Worm (Caenorhabditis elegans): ENCODE measurements around the gene sftd-3.

sftd-3 gene

DNA sequence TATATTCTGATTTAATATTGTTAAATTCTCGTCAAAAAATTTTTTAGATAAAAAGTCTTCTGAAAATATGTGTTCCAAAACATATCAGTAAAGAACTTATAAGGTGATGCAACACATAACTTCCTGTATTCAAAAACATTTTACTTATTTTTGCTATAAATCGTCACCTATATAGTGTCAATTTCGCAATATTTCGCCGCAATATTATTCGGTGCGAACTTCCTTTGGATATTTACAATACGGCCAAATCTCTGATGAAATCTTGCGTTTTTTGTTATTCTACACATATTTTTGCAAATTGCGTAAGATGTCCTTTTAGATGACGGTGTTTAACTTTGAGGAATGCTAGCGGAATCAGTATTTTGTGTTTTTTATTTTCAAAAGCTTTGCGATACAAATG lies 42.5 kb downstream of the sftd-3 start:
- TF ChIP-seq dao-5 (tag; optimal IDR thresholded peaks at IDR 0.05): no peak
- TF ChIP-seq him-1 (tag; optimal IDR thresholded peaks at IDR 0.05): no peak
- no peak for TF ChIP-seq W03F9.2 (tag; optimal IDR thresholded peaks at IDR 0.05)

DNA sequence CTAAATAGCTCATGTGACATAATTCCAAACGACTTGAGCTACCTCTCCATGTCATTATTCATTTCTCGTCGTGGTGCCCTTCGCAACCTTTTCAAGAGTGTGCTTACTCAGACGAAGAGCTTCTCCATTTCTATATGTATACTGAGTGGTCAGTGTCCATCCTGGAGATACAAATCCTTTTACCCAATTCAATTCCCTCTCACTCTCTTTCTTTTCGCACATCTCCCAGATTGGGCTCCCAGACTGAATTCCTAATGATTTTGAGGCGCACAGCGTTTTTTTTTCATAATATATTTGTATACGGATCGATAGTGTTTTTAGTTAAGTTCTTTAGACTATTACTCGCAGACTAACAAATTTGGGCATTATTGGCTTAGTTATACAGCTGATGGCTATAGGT lies 43.0 kb downstream of the sftd-3 start:
- no peak for TF ChIP-seq him-1 (tag; optimal IDR thresholded peaks at IDR 0.05)
- no peak for TF ChIP-seq W03F9.2 (tag; optimal IDR thresholded peaks at IDR 0.05)
- TF ChIP-seq dao-5 (tag; optimal IDR thresholded peaks at IDR 0.05): no peak

- TF ChIP-seq dao-5 (tag; optimal IDR thresholded peaks at IDR 0.05) (no peak), W03F9.2 (tag; optimal IDR thresholded peaks at IDR 0.05) (no peak), him-1 (tag; optimal IDR thresholded peaks at IDR 0.05) (no peak)
These were observed 43.6 kb downstream of the sftd-3 start for ce11 chrII:8920315-8920714.

DNA sequence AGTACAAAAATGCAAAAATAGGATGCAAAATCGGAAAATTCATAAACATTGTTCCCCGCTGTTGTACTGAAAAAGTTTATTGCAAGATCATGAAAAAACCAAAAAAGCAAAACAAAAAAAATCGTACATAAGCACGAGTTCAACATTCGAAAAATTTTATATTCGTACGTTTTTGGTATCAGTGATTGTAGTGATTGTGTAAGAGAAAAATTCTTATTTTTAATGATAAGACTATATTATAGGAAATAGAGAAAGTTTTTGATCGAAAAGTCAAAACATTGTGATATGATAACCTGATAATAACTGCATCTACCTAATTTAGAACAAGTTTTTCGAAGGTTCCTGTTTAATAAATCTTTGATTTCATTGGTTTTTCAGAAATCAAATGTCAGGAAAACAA lies 46.6 kb downstream of the sftd-3 start:
- TF ChIP-seq W03F9.2 (tag; optimal IDR thresholded peaks at IDR 0.05) (no peak), him-1 (tag; optimal IDR thresholded peaks at IDR 0.05) (no peak), dao-5 (tag; optimal IDR thresholded peaks at IDR 0.05) (no peak)

DNA sequence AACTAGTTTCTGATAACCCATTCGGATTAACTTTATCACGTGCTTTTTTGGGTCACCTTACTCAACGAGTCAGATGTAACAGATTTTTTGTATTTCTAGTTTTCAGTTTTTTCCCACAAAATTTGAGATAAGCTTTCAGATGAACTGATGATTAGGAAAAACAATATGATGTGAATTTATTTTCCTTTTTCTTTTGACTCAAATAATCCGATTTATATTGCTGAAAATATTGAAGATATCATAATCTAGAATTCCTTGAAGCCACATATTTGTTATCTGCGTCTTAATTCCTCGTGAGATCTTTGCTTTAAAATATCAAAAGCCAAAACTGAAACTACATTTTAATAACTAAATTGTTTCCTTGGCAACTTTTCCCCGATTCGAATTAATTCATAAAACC lies 47.3 kb downstream of the sftd-3 start:
- TF ChIP-seq dao-5 (tag; optimal IDR thresholded peaks at IDR 0.05) (no peak), him-1 (tag; optimal IDR thresholded peaks at IDR 0.05) (no peak), W03F9.2 (tag; optimal IDR thresholded peaks at IDR 0.05) (no peak)

DNA sequence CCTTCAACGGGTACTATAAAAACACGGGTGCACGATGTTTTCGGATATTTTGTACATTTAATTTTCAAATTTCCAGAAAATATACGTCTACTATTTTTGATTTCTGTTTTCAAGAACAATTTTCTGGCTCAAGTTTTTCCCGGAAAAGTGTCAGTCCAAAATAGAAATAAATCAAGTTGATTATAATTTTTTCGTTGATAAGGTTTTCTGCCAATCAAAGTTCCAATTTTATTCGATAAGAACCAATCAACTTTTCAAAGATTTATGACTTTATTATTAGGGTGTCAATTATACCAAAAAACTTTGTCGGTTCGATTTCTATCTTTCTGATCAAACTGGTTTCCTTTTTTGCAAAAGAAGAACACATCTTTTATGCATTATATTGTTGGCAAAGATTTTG lies 49.3 kb downstream of the sftd-3 start:
- TF ChIP-seq W03F9.2 (tag; optimal IDR thresholded peaks at IDR 0.05): no peak
- TF ChIP-seq him-1 (tag; optimal IDR thresholded peaks at IDR 0.05): no peak
- no peak for TF ChIP-seq dao-5 (tag; optimal IDR thresholded peaks at IDR 0.05)

- no peak for TF ChIP-seq dao-5 (tag; optimal IDR thresholded peaks at IDR 0.05)
- TF ChIP-seq him-1 (tag; optimal IDR thresholded peaks at IDR 0.05): no peak
These were observed 51.4 kb downstream of the sftd-3 start for ce11 chrII:8912523-8913017.

DNA sequence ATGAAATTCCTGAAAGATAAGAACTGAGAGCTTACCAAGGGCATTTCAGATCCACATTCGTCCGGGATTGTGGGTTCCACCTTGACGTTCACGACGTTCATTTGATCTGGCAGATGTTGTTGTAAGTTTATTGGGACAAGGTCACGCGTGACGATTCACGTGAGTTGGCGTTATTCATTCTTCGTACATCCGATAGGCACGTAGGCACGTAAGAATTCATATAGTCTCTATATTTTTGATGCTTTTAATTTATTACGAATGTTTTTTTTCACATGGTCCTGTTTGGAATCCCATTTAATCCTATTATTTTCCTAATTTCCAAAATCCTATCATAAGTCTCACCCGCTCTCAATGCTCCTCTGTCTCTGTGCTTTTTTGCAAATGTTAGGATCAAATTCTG lies 52.0 kb downstream of the sftd-3 start, which contains the start of gene B0457.4:
Gene B0457.4 (minus strand): TSS at position 101 of the 400 bp plus-strand sequence.
- TF ChIP-seq dao-5 (tag; optimal IDR thresholded peaks at IDR 0.05): no peak
- no peak for TF ChIP-seq him-1 (tag; optimal IDR thresholded peaks at IDR 0.05)
- TF ChIP-seq W03F9.2 (tag; optimal IDR thresholded peaks at IDR 0.05): no peak

Measured in whole organism, L4/young adult.